Worm (Caenorhabditis elegans): ENCODE results near the gene C07G2.5.

DNA sequence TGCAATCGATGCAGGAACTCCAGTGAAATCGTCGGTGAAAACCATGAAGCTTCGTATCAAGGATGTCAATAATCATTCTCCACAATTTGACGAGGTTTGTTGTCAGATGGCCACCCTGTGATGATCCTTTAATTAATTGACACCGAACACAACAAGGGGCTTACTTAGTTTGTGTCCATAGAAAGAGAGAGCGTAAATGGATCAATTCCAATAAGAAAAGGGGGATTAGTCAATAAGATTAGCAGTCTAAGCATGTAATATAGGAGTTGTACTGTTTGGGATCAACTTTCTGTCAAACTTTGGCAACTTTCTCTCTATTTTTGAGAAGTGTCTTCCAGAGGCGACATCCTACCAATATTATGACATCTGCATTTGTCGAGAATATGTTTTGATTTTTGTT is 25.2 kb upstream of the C07G2.5 start:
- TF ChIP-seq him-1 (tag; optimal IDR thresholded peaks at IDR 0.05) (no peak), dao-5 (tag; optimal IDR thresholded peaks at IDR 0.05) (no peak)

All from whole organism, L4/young adult.